Worm (Caenorhabditis elegans) whole organism, late embryonic: ENCODE data around the gene R01H2.7.

Experiments used
- C08G9.2 ChIP-seq: sonication (generic microtip); optimal IDR thresholded peaks from 2 replicates; lab custom pipeline; 2016; ENCODE audit warnings: mild to moderate bottlenecking, missing genetic modification characterization, moderate library complexity, missing compliant biosample characterization
- ceh-24 ChIP-seq: sonication (generic microtip); optimal IDR thresholded peaks from 2 replicates; lab custom pipeline; 2016; ENCODE audit warnings: mild to moderate bottlenecking, missing genetic modification characterization, missing compliant biosample characterization
- ceh-9 ChIP-seq: sonication (generic microtip); optimal IDR thresholded peaks from 2 replicates; lab custom pipeline; 2016; ENCODE audit warnings: mild to moderate bottlenecking, missing genetic modification characterization, inconsistent platforms, missing compliant biosample characterization
- fkh-10 ChIP-seq: fragments of 150-350 bp; optimal IDR thresholded peaks from 2 replicates; lab custom pipeline; 2014; ENCODE audit warnings: missing biosample characterization, missing genetic modification reagents, missing genetic modification characterization
- hlh-6 ChIP-seq: sonication (generic microtip); optimal IDR thresholded peaks from 2 replicates; lab custom pipeline; 2016; ENCODE audit warnings: missing genotype, missing genetic modification characterization, missing compliant biosample characterization
- lim-6 ChIP-seq: sonication (generic microtip); optimal IDR thresholded peaks from 2 replicates; lab custom pipeline; 2016; ENCODE audit warnings: missing genetic modification characterization, missing compliant biosample characterization
- lin-11 ChIP-seq: fragments of 200-800 bp; sonication (Bioruptor generic); optimal IDR thresholded peaks from 2 replicates; lab custom pipeline; 2018; ENCODE audit warnings: mild to moderate bottlenecking, missing genetic modification characterization, missing compliant biosample characterization
- madf-2 ChIP-seq: sonication (generic microtip); optimal IDR thresholded peaks from 2 replicates; lab custom pipeline; 2017; ENCODE audit warnings: missing genetic modification characterization, missing compliant biosample characterization
- nfya-1 ChIP-seq: sonication (generic microtip); optimal IDR thresholded peaks from 2 replicates; lab custom pipeline; 2017; ENCODE audit warnings: missing genetic modification characterization, mild to moderate bottlenecking, missing compliant biosample characterization, antibody characterized with exemption, moderate library complexity
- pha-4 ChIP-seq: fragments of 150-350 bp; optimal IDR thresholded peaks from 2 replicates; lab custom pipeline; 2018; ENCODE audit warnings: missing biosample characterization, missing genetic modification reagents, missing genetic modification characterization
- pqm-1 ChIP-seq: sonication (generic microtip); optimal IDR thresholded peaks from 2 replicates; lab custom pipeline; 2016; ENCODE audit warnings: missing genetic modification characterization, missing compliant biosample characterization
- rnt-1 ChIP-seq: sonication (generic microtip); optimal IDR thresholded peaks from 2 replicates; lab custom pipeline; 2016; ENCODE audit warnings: missing genetic modification characterization, missing compliant biosample characterization
- unc-42 ChIP-seq: sonication (generic microtip); optimal IDR thresholded peaks from 2 replicates; lab custom pipeline; 2016; ENCODE audit warnings: missing genotype, missing genetic modification characterization, missing compliant biosample characterization
- unc-55 ChIP-seq: sonication (generic microtip); optimal IDR thresholded peaks from 2 replicates; lab custom pipeline; 2017; ENCODE audit warnings: missing biosample characterization, missing genetic modification reagents, missing genetic modification characterization

ce11 chrIII:7064185-7064584 is 18.6 kb upstream of the R01H2.7 start, which contains the start of gene R01H2.4:
- TF ChIP-seq pqm-1 (tag; lab: Kevin White, UChicago) (no peak), rnt-1 (tag; lab: Kevin White, UChicago) (no peak), hlh-6 (tag; lab: Kevin White, UChicago) (no peak), ceh-24 (tag; lab: Kevin White, UChicago) (no peak), lim-6 (tag; lab: Kevin White, UChicago) (no peak), fkh-10 (GFP tag; lab: Kevin White, UChicago) (no peak), pha-4 (no peak), unc-42 (tag; lab: Kevin White, UChicago) (no peak), madf-2 (tag; lab: Kevin White, UChicago) (no peak), C08G9.2 (tag; lab: Kevin White, UChicago) (no peak), lin-11 (tag; lab: Kevin White, UChicago) (no peak), ceh-9 (no peak), nfya-1 (tag; lab: Kevin White, UChicago) (no peak), unc-55 (no peak)
